Worm (Caenorhabditis elegans): ENCODE data around the gene casy-1.

casy-1 gene

ce11 chrII:5948681-5949080 lies 7.8 kb downstream of the casy-1 start (continued):
- TF ChIP-seq daf-19 (GFP tag; conservative IDR thresholded peaks at IDR 0.05) (no peak), F10B5.3 (tag; optimal IDR thresholded peaks at IDR 0.05) (no peak), lin-39 (tag; optimal IDR thresholded peaks at IDR 0.05) (no peak), F44E2.7 (GFP tag; IDR thresholded peaks at IDR 0.05) (no peak), dmd-8 (GFP tag; IDR thresholded peaks at IDR 0.05) (no peak), D1046.2 (GFP tag; IDR thresholded peaks at IDR 0.05) (no peak), lin-1 (GFP tag; IDR thresholded peaks at IDR 0.05) (no peak), unc-130 (GFP tag; optimal IDR thresholded peaks at IDR 0.05) (no peak), ceh-28 (tag; optimal IDR thresholded peaks at IDR 0.05) (no peak), madf-5 (GFP tag; IDR thresholded peaks at IDR 0.05) (no peak), cey-2 (tag; optimal IDR thresholded peaks at IDR 0.05; ENCODE audit: borderline replicate concordance, insufficient read depth) (no peak), lin-29 (GFP tag; IDR thresholded peaks at IDR 0.05) (no peak), Y5F2A.4 (GFP tag; optimal IDR thresholded peaks at IDR 0.05) (no peak), ZK337.2 (GFP tag; IDR thresholded peaks at IDR 0.05) (no peak), skn-1 (tag; optimal IDR thresholded peaks at IDR 0.05) (no peak), hif-1 (tag; optimal IDR thresholded peaks at IDR 0.05) (no peak), Y48G9A.11 (GFP tag; IDR thresholded peaks at IDR 0.05) (no peak), F49E8.2 (tag; optimal IDR thresholded peaks at IDR 0.05; ENCODE audit: borderline replicate concordance) (no peak), madf-9 (GFP tag; conservative IDR thresholded peaks at IDR 0.05) (no peak), ztf-11 (tag; optimal IDR thresholded peaks at IDR 0.05) (no peak), spr-1 (tag; optimal IDR thresholded peaks at IDR 0.05) (no peak), Y75B8A.6 (GFP tag; IDR thresholded peaks at IDR 0.05) (no peak), hmg-1.1 (GFP tag; IDR thresholded peaks at IDR 0.05) (peak; percentile 45; the same call in 1 of the 2 replicates), spr-3 (GFP tag; optimal IDR thresholded peaks at IDR 0.05) (no peak), attf-4 (tag; optimal IDR thresholded peaks at IDR 0.05) (no peak), tra-1 (GFP tag; IDR thresholded peaks at IDR 0.05) (0 out of 2 replicates have a peak, but pooled peaks have one; percentile 35), lsy-2 (tag; optimal IDR thresholded peaks at IDR 0.05) (peak; percentile 31 to 53), nhr-11 (tag; optimal IDR thresholded peaks at IDR 0.05) (peak; percentile 61), hlh-30 (tag; optimal IDR thresholded peaks at IDR 0.05; ENCODE audit: insufficient read depth) (peak; percentile 23), nhr-41 (GFP tag; IDR thresholded peaks at IDR 0.05) (no peak), ceh-62 (tag; optimal IDR thresholded peaks at IDR 0.05) (no peak), ctbp-1 (GFP tag; IDR thresholded peaks at IDR 0.05) (no peak), ztf-7 (tag; optimal IDR thresholded peaks at IDR 0.05) (no peak), nhr-102 (tag; optimal IDR thresholded peaks at IDR 0.05) (no peak), F26F4.8 (GFP tag; conservative IDR thresholded peaks at IDR 0.05) (no peak), nhr-111 (GFP tag; optimal IDR thresholded peaks at IDR 0.05) (no peak), ZK546.5 (tag; optimal IDR thresholded peaks at IDR 0.05) (no peak), nhr-28 (tag; optimal IDR thresholded peaks at IDR 0.05) (no peak), dve-1 (tag; optimal IDR thresholded peaks at IDR 0.05; ENCODE audit: insufficient read depth) (no peak), lim-7 (GFP tag; IDR thresholded peaks at IDR 0.05) (no peak), ceh-32 (tag; optimal IDR thresholded peaks at IDR 0.05; ENCODE audit: poor library complexity) (no peak), daf-8 (GFP tag; IDR thresholded peaks at IDR 0.05) (no peak), duxl-1 (tag; optimal IDR thresholded peaks at IDR 0.05; ENCODE audit: poor library complexity) (no peak), tag-97 (GFP tag; IDR thresholded peaks at IDR 0.05) (no peak), snpc-4 (tag; optimal IDR thresholded peaks at IDR 0.05) (no peak), lin-38 (GFP tag; IDR thresholded peaks at IDR 0.05) (no peak), T26A8.4 (GFP tag; IDR thresholded peaks at IDR 0.05) (no peak), aha-1 (tag) (no peak), pqm-1 (tag; optimal IDR thresholded peaks at IDR 0.05) (no peak), unc-62 (GFP tag; optimal IDR thresholded peaks at IDR 0.05 in 1 of 2) (peak in 1 of 2 experiments; percentile 78), unc-62 (tag; optimal IDR thresholded peaks at IDR 0.05) (no peak), snpc-1.2 (GFP tag; IDR thresholded peaks at IDR 0.05) (no peak)

All from whole organism, L4 larva.